Fruit fly (Drosophila melanogaster): ENCODE measurements around the gene Ilp7.

Ilp7 gene

dm6 chrX:3691623-3692553, 24.5 kb downstream of the Ilp7 start (continued):
- peak; percentile 86 for TF ChIP-seq dac (GFP tag; optimal IDR thresholded peaks at IDR 0.05)
- TF ChIP-seq net (GFP tag; optimal IDR thresholded peaks at IDR 0.05): peak; percentile 88
- peak; percentile 89 for TF ChIP-seq CG6276 (GFP tag; optimal IDR thresholded peaks at IDR 0.05)
- peak; percentile 82 for TF ChIP-seq cyc (GFP tag; optimal IDR thresholded peaks at IDR 0.05)
- peak; percentile 74 for TF ChIP-seq CG1621 (tag; optimal IDR thresholded peaks at IDR 0.05)
- TF ChIP-seq CG32006 (GFP tag; optimal IDR thresholded peaks at IDR 0.05): peak; percentile 91
- TF ChIP-seq Eip78C (GFP tag): peak; percentile 95
- peak; percentile 84 for TF ChIP-seq Eip75B (GFP tag; optimal IDR thresholded peaks at IDR 0.05)
- TF ChIP-seq CG8319 (GFP tag; optimal IDR thresholded peaks at IDR 0.05): peak; percentile 56
- TF ChIP-seq vri (GFP tag; optimal IDR thresholded peaks at IDR 0.05): peak; percentile 56
- no peak for TF ChIP-seq Hr38 (GFP tag; optimal IDR thresholded peaks at IDR 0.05)
- TF ChIP-seq CG15336 (GFP tag; IDR thresholded peaks at IDR 0.05): peak; percentile 93
- peak; percentile 76 to 78 for TF ChIP-seq salr (GFP tag; optimal IDR thresholded peaks at IDR 0.05)
- peak; percentile 9 for TF ChIP-seq fd85E (GFP tag; optimal IDR thresholded peaks at IDR 0.05)
- TF ChIP-seq Met (GFP tag; optimal IDR thresholded peaks at IDR 0.05): peak; percentile 79
- peak; percentile 85 for TF ChIP-seq CG4318 (GFP tag; optimal IDR thresholded peaks at IDR 0.05)
- peak; percentile 78 for TF ChIP-seq dsx (GFP tag; optimal IDR thresholded peaks at IDR 0.05; ENCODE audit: poor library complexity, severe bottlenecking)
- peak; percentile 73 for TF ChIP-seq spab (GFP tag; optimal IDR thresholded peaks at IDR 0.05)
- peak; percentile 86 for TF ChIP-seq Hr4 (GFP tag; optimal IDR thresholded peaks at IDR 0.05)
- TF ChIP-seq OdsH (GFP tag; optimal IDR thresholded peaks at IDR 0.05): peak; percentile 85
- peak; percentile 75 for TF ChIP-seq CG11762 (GFP tag; optimal IDR thresholded peaks at IDR 0.05; ENCODE audit: insufficient read depth)

DNA sequence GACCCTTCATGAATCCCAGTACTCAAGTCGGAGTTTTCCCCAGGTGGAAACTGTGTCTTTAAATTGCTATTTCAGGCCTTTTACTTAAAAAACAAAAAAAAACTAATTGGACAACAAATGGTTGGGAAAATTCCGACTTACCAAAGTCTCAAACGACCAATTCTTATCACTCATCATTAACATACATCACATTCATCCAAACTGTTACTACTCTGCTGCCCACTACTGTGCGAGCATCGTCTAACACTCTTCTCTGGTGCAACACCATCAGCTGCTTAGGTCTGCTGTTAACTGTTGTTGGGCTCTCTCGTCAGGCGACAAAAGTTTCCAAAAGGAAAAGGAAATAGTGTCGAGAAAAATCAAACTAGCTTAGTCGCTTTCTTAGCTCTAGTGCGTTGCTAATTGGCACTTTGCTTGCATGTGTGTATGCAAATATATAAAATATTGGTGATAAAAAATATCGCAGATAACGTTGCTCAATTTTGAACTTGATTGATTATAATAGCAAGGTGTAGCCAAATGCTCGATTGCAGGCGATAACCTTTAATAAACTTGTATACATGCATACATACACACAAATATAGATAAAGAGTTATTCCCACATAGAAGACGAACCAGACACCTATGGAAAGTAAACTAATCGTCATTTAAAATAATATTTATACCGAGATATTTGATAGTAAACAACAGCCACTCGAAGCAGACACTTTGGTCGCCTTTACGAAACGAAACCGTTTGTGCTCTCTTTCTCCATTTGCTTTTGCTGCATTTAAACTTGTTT, 26.8 kb downstream of the Ilp7 start:
- TF ChIP-seq Hr38 (GFP tag; optimal IDR thresholded peaks at IDR 0.05) (no peak), CG3032 (tag; optimal IDR thresholded peaks at IDR 0.05) (peak; percentile 61), dsx (GFP tag; optimal IDR thresholded peaks at IDR 0.05; ENCODE audit: poor library complexity, severe bottlenecking) (no peak), CG6808 (GFP tag; optimal IDR thresholded peaks at IDR 0.05) (peak; percentile 57), CG6792 (GFP tag; optimal IDR thresholded peaks at IDR 0.05) (peak; percentile 71), spab (GFP tag; optimal IDR thresholded peaks at IDR 0.05) (peak; percentile 58), CG16779 (tag; optimal IDR thresholded peaks at IDR 0.05) (peak; percentile 24), Ets21C (GFP tag; optimal IDR thresholded peaks at IDR 0.05) (peak; percentile 27), fd59A (GFP tag; optimal IDR thresholded peaks at IDR 0.05) (peak; percentile 76), net (GFP tag; optimal IDR thresholded peaks at IDR 0.05) (peak; percentile 72), CG10631 (GFP tag; optimal IDR thresholded peaks at IDR 0.05) (peak; percentile 81), CG8119 (GFP tag; IDR thresholded peaks at IDR 0.05) (peak; percentile 59), CG10669 (GFP tag; optimal IDR thresholded peaks at IDR 0.05) (peak; percentile 64), eg (GFP tag; IDR thresholded peaks at IDR 0.05) (peak; percentile 58; the same call in 1 of the 3 replicates), Eip75B (GFP tag; optimal IDR thresholded peaks at IDR 0.05) (peak; percentile 71), Sox15 (GFP tag; optimal IDR thresholded peaks at IDR 0.05) (peak; percentile 34), achi (GFP tag; optimal IDR thresholded peaks at IDR 0.05) (peak; percentile 75), CG15336 (GFP tag; IDR thresholded peaks at IDR 0.05) (peak; percentile 13; the same call in 1 of the 2 replicates), fd85E (GFP tag; optimal IDR thresholded peaks at IDR 0.05) (no peak), svp (GFP tag) (peak; percentile 93), Lpt (GFP tag; optimal IDR thresholded peaks at IDR 0.05) (peak; percentile 49), CG11902 (GFP tag; optimal IDR thresholded peaks at IDR 0.05) (peak; percentile 15), CG6163 (GFP tag; IDR thresholded peaks at IDR 0.05) (no peak), esn (GFP tag; optimal IDR thresholded peaks at IDR 0.05) (peak; percentile 83), CG32006 (GFP tag; optimal IDR thresholded peaks at IDR 0.05) (peak; percentile 88), CG9139 (GFP tag; optimal IDR thresholded peaks at IDR 0.05) (no peak), Hr4 (GFP tag; optimal IDR thresholded peaks at IDR 0.05) (peak; percentile 83), CG7368 (GFP tag; optimal IDR thresholded peaks at IDR 0.05) (peak; percentile 45), CG11762 (GFP tag; optimal IDR thresholded peaks at IDR 0.05; ENCODE audit: insufficient read depth) (peak; percentile 58), CG3919 (GFP tag; optimal IDR thresholded peaks at IDR 0.05) (peak; percentile 64), CG4318 (GFP tag; optimal IDR thresholded peaks at IDR 0.05) (peak; percentile 76), CG8319 (GFP tag; optimal IDR thresholded peaks at IDR 0.05) (peak; percentile 17), topi (GFP tag; optimal IDR thresholded peaks at IDR 0.05) (peak; percentile 79), CG31627 (GFP tag; optimal IDR thresholded peaks at IDR 0.05) (peak; percentile 71), Hr39 (GFP tag; optimal IDR thresholded peaks at IDR 0.05) (peak; percentile 74), OdsH (GFP tag; optimal IDR thresholded peaks at IDR 0.05) (peak; percentile 79), Met (GFP tag; optimal IDR thresholded peaks at IDR 0.05) (peak; percentile 82)
